Worm (Caenorhabditis elegans): Measurements from ENCODE around the gene T20D4.7.
"Not testable (repeated sequence)": the region's sequence is repeated elsewhere in the genome, so short reads cannot be mapped to it uniquely, and the experiment has no call there.

T20D4.7 gene

ce11 chrV:3408602-3409001 lies at the start of gene T20D4.7:
Gene T20D4.7, plus strand, starts transcription at chrV:3408902.
- no peak for TF ChIP-seq ZK337.2 (GFP tag; IDR thresholded peaks at IDR 0.05)

- TF ChIP-seq nhr-48 (tag; optimal IDR thresholded peaks at IDR 0.05) (no peak), lin-15B (tag; optimal IDR thresholded peaks at IDR 0.05) (no peak), hif-1 (tag; optimal IDR thresholded peaks at IDR 0.05) (no peak), unc-62 (GFP tag; optimal IDR thresholded peaks at IDR 0.05 in 1 of 2) (peak in 1 of 2 experiments; percentile 97), unc-62 (tag; optimal IDR thresholded peaks at IDR 0.05) (no peak)
Observed at ce11 chrV:3361633-3362032, 47.1 kb upstream of the T20D4.7 start.

- no peak for TF ChIP-seq F44E2.7 (GFP tag; IDR thresholded peaks at IDR 0.05)
- TF ChIP-seq nhr-28 (tag; optimal IDR thresholded peaks at IDR 0.05) = peak; percentile 22
- peak; percentile 88 for TF ChIP-seq aha-1 (tag)
Observed at ce11 chrV:3362475-3362874, 46.2 kb upstream of the T20D4.7 start, which contains the start of gene C04E12.4. Gene C04E12.4, plus strand, starts transcription at chrV:3362775.

- not testable (repeated sequence) for TF ChIP-seq sdz-12 (GFP tag; optimal IDR thresholded peaks at IDR 0.05); lin-13 (GFP tag; optimal IDR thresholded peaks at IDR 0.05); pha-4 (GFP tag; IDR thresholded peaks at IDR 0.05); pha-4 (tag; optimal IDR thresholded peaks at IDR 0.05)
Observed at ce11 chrV:3367773-3368172, 40.9 kb upstream of the T20D4.7 start, which contains the start of gene C04E12.2. Gene C04E12.2, plus strand, starts transcription at chrV:3368073.

ce11 chrV:3372673-3373072 lies 36.0 kb upstream of the T20D4.7 start, which contains the start of gene srx-121:
Gene srx-121, minus strand, starts transcription at chrV:3372773.
- TF ChIP-seq ceh-20 (GFP tag; IDR thresholded peaks at IDR 0.05) (no peak), D1046.2 (GFP tag; IDR thresholded peaks at IDR 0.05) (no peak), F37D6.2 (tag; optimal IDR thresholded peaks at IDR 0.05) (no peak), ztf-7 (tag; optimal IDR thresholded peaks at IDR 0.05) (no peak), fkh-10 (GFP tag; optimal IDR thresholded peaks at IDR 0.05) (no peak), aly-2 (tag; optimal IDR thresholded peaks at IDR 0.05) (no peak), ceh-82 (tag; optimal IDR thresholded peaks at IDR 0.05) (no peak), lin-39 (tag; optimal IDR thresholded peaks at IDR 0.05) (no peak), tag-97 (GFP tag; IDR thresholded peaks at IDR 0.05) (no peak), lin-38 (GFP tag; IDR thresholded peaks at IDR 0.05) (no peak), vab-7 (GFP tag; IDR thresholded peaks at IDR 0.05) (no peak), mxl-2 (GFP tag; conservative IDR thresholded peaks at IDR 0.05) (no peak), tra-1 (GFP tag; IDR thresholded peaks at IDR 0.05) (no peak), dmd-8 (GFP tag; IDR thresholded peaks at IDR 0.05) (no peak), hmg-1.1 (GFP tag; IDR thresholded peaks at IDR 0.05) (no peak), nhr-111 (GFP tag; optimal IDR thresholded peaks at IDR 0.05) (no peak), T20F7.1 (GFP tag; optimal IDR thresholded peaks at IDR 0.05) (no peak), aha-1 (tag) (no peak), ces-1 (GFP tag; optimal IDR thresholded peaks at IDR 0.05) (no peak), egl-43 (GFP tag; IDR thresholded peaks at IDR 0.05) (no peak)

ce11 chrV:3376973-3377372 lies 31.7 kb upstream of the T20D4.7 start, which contains the start of gene srbc-2:
Gene srbc-2, minus strand, starts transcription at chrV:3377073.
- TF ChIP-seq R02D3.7 (tag; optimal IDR thresholded peaks at IDR 0.05) = no peak
- no peak for TF ChIP-seq mes-2 (tag; optimal IDR thresholded peaks at IDR 0.05; ENCODE audit: poor library complexity, severe bottlenecking)
